Worm (Caenorhabditis elegans) whole organism, mixed stage, embryonic: ENCODE measurements around the gene dac-1.

Experiments used
- ceh-83 ChIP-seq: fragments of 200-800 bp; sonication (Bioruptor generic); optimal IDR thresholded peaks from 2 replicates; lab custom pipeline; 2018; ENCODE audit warnings: mild to moderate bottlenecking, missing genetic modification characterization, missing compliant biosample characterization
- nhr-76 ChIP-seq: sonication (generic microtip); optimal IDR thresholded peaks from 2 replicates; lab custom pipeline; 2017; ENCODE audit warnings: missing biosample characterization, missing genetic modification characterization
- sem-2 ChIP-seq: fragments of 200-800 bp; sonication (Bioruptor generic); optimal IDR thresholded peaks from 2 replicates; lab custom pipeline; 2018; ENCODE audit warnings: mild to moderate bottlenecking, missing genetic modification characterization, missing compliant biosample characterization
- ztf-11 ChIP-seq: fragments of 150-350 bp; optimal IDR thresholded peaks from 2 replicates; lab custom pipeline; 2014; ENCODE audit warnings: missing biosample characterization, missing genetic modification characterization

DNA sequence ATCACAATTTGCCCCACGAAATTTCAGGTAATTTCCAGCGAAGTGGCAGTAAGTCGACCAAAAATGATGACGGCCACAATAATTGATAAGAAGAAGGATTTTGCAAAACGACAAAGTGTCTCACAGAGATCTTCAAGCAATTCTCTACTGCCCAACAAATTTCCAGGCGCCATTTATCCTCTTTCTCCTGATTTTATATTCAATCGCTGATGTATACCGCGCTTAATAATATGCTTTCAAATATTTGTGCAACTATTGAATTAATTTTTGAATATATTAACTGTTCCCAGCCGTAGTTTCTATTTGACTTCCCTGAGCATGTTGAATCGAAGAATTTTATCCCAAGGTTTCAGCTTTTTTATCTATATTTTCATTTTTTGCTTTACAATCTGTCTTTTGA, 45.0 kb upstream of the dac-1 start, which contains the start of gene tpst-2:
- TF ChIP-seq nhr-76 (tag; lab: Kevin White, UChicago) = no peak
- no peak for TF ChIP-seq sem-2 (GFP tag; lab: Kevin White, UChicago)
- TF ChIP-seq ceh-83 = no peak
- TF ChIP-seq ztf-11 = no peak
